Fruit fly (Drosophila melanogaster) whole organism, adult: ENCODE measurements around the gene CG14506.

ENCODE experiments used
- CG12768 ChIP-seq: fragments of 200-800 bp; sonication (Bioruptor generic); optimal IDR thresholded peaks from 2 replicates; lab custom pipeline; 2017; ENCODE audit warnings: missing biosample characterization, missing genetic modification characterization, mild to moderate bottlenecking, moderate library complexity, missing genetic modification reagents
- CG14711 ChIP-seq: fragments of 200-800 bp; sonication (Bioruptor generic); optimal IDR thresholded peaks from 2 replicates; lab custom pipeline; 2018; ENCODE audit warnings: missing biosample characterization, mild to moderate bottlenecking, missing genetic modification characterization, moderate library complexity
- CG1620 ChIP-seq: fragments of 200-800 bp; sonication (Bioruptor generic); optimal IDR thresholded peaks from 2 replicates; lab custom pipeline; 2016; ENCODE audit warnings: missing biosample characterization, missing genetic modification characterization
- CG33017 ChIP-seq: fragments of 200-800 bp; sonication (Bioruptor generic); optimal IDR thresholded peaks from 2 replicates; lab custom pipeline; 2018; ENCODE audit warnings: missing biosample characterization, mild to moderate bottlenecking, missing genetic modification characterization, moderate library complexity
- CG7045 ChIP-seq: fragments of 200-800 bp; sonication (Bioruptor generic); optimal IDR thresholded peaks from 2 replicates; lab custom pipeline; 2017; ENCODE audit warnings: missing biosample characterization, mild to moderate bottlenecking, missing genetic modification characterization
- Clk ChIP-seq: fragments of 200-800 bp; sonication (Bioruptor generic); optimal IDR thresholded peaks from 2 replicates; lab custom pipeline; 2017; ENCODE audit warnings: missing biosample characterization, missing genetic modification characterization
- Hr96 ChIP-seq: fragments of 200-800 bp; sonication (Bioruptor generic); optimal IDR thresholded peaks from 2 replicates; lab custom pipeline; 2016; ENCODE audit warnings: missing biosample characterization, missing genetic modification characterization
- Mnt ChIP-seq: fragments of 200-800 bp; sonication (Bioruptor generic); optimal IDR thresholded peaks from 2 replicates; lab custom pipeline; 2016; ENCODE audit warnings: missing biosample characterization, mild to moderate bottlenecking, missing genetic modification characterization
- kay ChIP-seq: fragments of 200-800 bp; sonication (Bioruptor generic); peaks from one replicate; lab custom pipeline; 2016; ENCODE audit warnings: missing biosample characterization, missing genetic modification characterization, borderline replicate concordance
- pad ChIP-seq: fragments of 200-800 bp; sonication (Bioruptor generic); optimal IDR thresholded peaks from 3 replicates; lab custom pipeline; 2017; ENCODE audit warnings: missing biosample characterization, missing genetic modification characterization, mild to moderate bottlenecking, moderate library complexity, missing genetic modification reagents
- toe ChIP-seq: fragments of 200-800 bp; sonication (Bioruptor generic); optimal IDR thresholded peaks from 2 replicates; lab custom pipeline; 2016; ENCODE audit warnings: missing biosample characterization, missing genetic modification characterization

DNA sequence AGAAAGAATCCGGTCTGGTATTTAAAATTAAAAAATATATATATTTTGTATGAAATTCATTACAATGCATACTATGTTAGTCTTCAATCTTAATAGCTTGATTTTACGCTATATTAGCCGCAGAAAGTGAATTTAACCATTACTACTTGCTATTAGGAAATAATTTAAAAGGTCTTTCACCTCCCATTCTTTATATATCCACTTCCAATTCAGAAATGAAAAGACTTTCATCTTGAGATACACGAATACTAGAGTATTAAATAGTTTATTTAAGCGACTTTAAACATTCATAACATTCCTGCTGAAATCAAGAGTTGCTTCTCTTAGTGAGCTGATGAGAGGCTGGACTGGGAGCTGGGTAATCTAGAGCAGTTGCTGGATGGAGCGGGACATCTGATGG lies 52.3 kb downstream of the CG14506 start, which contains the start of gene CG31445:
- no peak for TF ChIP-seq pad (GFP tag; lab: Kevin White, UChicago)
- TF ChIP-seq CG7045: no peak
- no peak for TF ChIP-seq Hr96
- TF ChIP-seq Mnt (GFP tag; lab: Kevin White, UChicago): no peak
- no peak for TF ChIP-seq kay (GFP tag; lab: Kevin White, UChicago)
- TF ChIP-seq CG1620 (GFP tag; lab: Kevin White, UChicago): no peak
- TF ChIP-seq CG33017: no peak
- no peak for TF ChIP-seq CG14711
- no peak for TF ChIP-seq CG12768 (GFP tag; lab: Kevin White, UChicago)
- no peak for TF ChIP-seq toe (GFP tag; lab: Kevin White, UChicago)
- no peak for TF ChIP-seq Clk
